Fruit fly (Drosophila melanogaster): ENCODE data around the gene CG2519.

The CG2519 gene

dm6 chr3R:5592009-5592572 is 44.5 kb upstream of the CG2519 start (continued):
- TF ChIP-seq MESR4 (GFP tag; optimal IDR thresholded peaks at IDR 0.05) (peak; percentile 13), B-H2 (GFP tag; optimal IDR thresholded peaks at IDR 0.05) (peak; percentile 28), ham (GFP tag; IDR thresholded peaks at IDR 0.05) (no peak), CG17612 (GFP tag; IDR thresholded peaks at IDR 0.05) (no peak), bbx (GFP tag; IDR thresholded peaks at IDR 0.05; ENCODE audit: partially characterized antibody) (0 out of 2 replicates have a peak, but pooled peaks have one; percentile 15), dan (GFP tag; IDR thresholded peaks at IDR 0.05) (no peak), phol (tag; optimal IDR thresholded peaks at IDR 0.05) (peak; percentile 28), mirr (GFP tag; optimal IDR thresholded peaks at IDR 0.05) (peak; percentile 24), ftz-f1 (GFP tag; optimal IDR thresholded peaks at IDR 0.05) (peak; percentile 63), Six4 (GFP tag; optimal IDR thresholded peaks at IDR 0.05) (no peak), gsb-n (tag; optimal IDR thresholded peaks at IDR 0.05) (no peak), cad (GFP tag; optimal IDR thresholded peaks at IDR 0.05) (peak; percentile 39), Mes4 (GFP tag; optimal IDR thresholded peaks at IDR 0.05) (no peak), pum (GFP tag; optimal IDR thresholded peaks at IDR 0.05) (no peak), CG3281 (GFP tag; optimal IDR thresholded peaks at IDR 0.05) (peak; percentile 3), amos (GFP tag; IDR thresholded peaks at IDR 0.05; ENCODE audit: partially characterized antibody) (peak; percentile 33; the same call in 1 of the 2 replicates), CG34376 (GFP tag; optimal IDR thresholded peaks at IDR 0.05) (peak; percentile 5), sr (GFP tag; IDR thresholded peaks at IDR 0.05) (peak; percentile 67; the same call in 2 of the 3 replicates), Tbp (GFP tag; optimal IDR thresholded peaks at IDR 0.05) (no peak), fu2 (GFP tag; optimal IDR thresholded peaks at IDR 0.05) (no peak), CG3726 (GFP tag; IDR thresholded peaks at IDR 0.05) (no peak), CG15011 (GFP tag; optimal IDR thresholded peaks at IDR 0.05) (no peak), CG4282 (GFP tag; optimal IDR thresholded peaks at IDR 0.05) (no peak), CG17385 (GFP tag; optimal IDR thresholded peaks at IDR 0.05) (no peak), CG10543 (GFP tag; optimal IDR thresholded peaks at IDR 0.05) (peak; percentile 13), Elba2 (GFP tag; optimal IDR thresholded peaks at IDR 0.05) (peak; percentile 71), gcm (GFP tag; optimal IDR thresholded peaks at IDR 0.05) (no peak), YL-1 (GFP tag; optimal IDR thresholded peaks at IDR 0.05) (peak; percentile 78), CG8290 (GFP tag; optimal IDR thresholded peaks at IDR 0.05) (no peak), CG8290 (tag; optimal IDR thresholded peaks at IDR 0.05) (peak in 1 of 2 experiments; percentile 19), insv (GFP tag; optimal IDR thresholded peaks at IDR 0.05) (peak; percentile 43 to 88), Nf-YC (tag; optimal IDR thresholded peaks at IDR 0.05) (peak; percentile 63), CG4617 (GFP tag; optimal IDR thresholded peaks at IDR 0.05; ENCODE audit: borderline replicate concordance) (peak; percentile 47), CG8478 (optimal IDR thresholded peaks at IDR 0.05) (peak; percentile 17)

- TF ChIP-seq crp (GFP tag; optimal IDR thresholded peaks at IDR 0.05) (peak in 1 of 2 experiments; percentile 87), CG15514 (GFP tag; optimal IDR thresholded peaks at IDR 0.05) (peak; percentile 73), CG5245 (GFP tag; optimal IDR thresholded peaks at IDR 0.05) (no peak), Meics (GFP tag; optimal IDR thresholded peaks at IDR 0.05) (peak; percentile 2), vnd (GFP tag; IDR thresholded peaks at IDR 0.05; ENCODE audit: partially characterized antibody) (0 out of 3 replicates have a peak, but pooled peaks have one; percentile 45), Mes4 (GFP tag; optimal IDR thresholded peaks at IDR 0.05) (peak; percentile 31), sna (GFP tag; IDR thresholded peaks at IDR 0.05; ENCODE audit: partially characterized antibody) (peak; percentile 37; the same call in 1 of the 2 replicates), jumu (GFP tag; optimal IDR thresholded peaks at IDR 0.05) (peak; percentile 6), bsh (GFP tag; optimal IDR thresholded peaks at IDR 0.05) (peak in 1 of 2 experiments; percentile 30), ci (GFP tag; IDR thresholded peaks at IDR 0.05) (peak; percentile 23; the same call in 1 of the 3 replicates), CG9797 (GFP tag; optimal IDR thresholded peaks at IDR 0.05) (peak; percentile 86), Fer3 (tag; optimal IDR thresholded peaks at IDR 0.05) (peak; percentile 19), CG18476 (GFP tag; optimal IDR thresholded peaks at IDR 0.05) (peak; percentile 58), Bteb2 (GFP tag; optimal IDR thresholded peaks at IDR 0.05) (no peak), CG12744 (GFP tag; optimal IDR thresholded peaks at IDR 0.05) (peak; percentile 19), bbx (GFP tag; IDR thresholded peaks at IDR 0.05; ENCODE audit: partially characterized antibody) (peak; percentile 54), Doc3 (GFP tag; IDR thresholded peaks at IDR 0.05; ENCODE audit: partially characterized antibody) (peak; percentile 46; the same call in 2 of the 3 replicates), Hr78 (GFP tag; optimal IDR thresholded peaks at IDR 0.05) (peak in 1 of 2 experiments; percentile 54)
Observed at dm6 chr3R:5591398-5591853, 43.9 kb upstream of the CG2519 start, which contains the start of the genes noi and Vha26. TSS of gene noi (minus strand) at chr3R:5591459. TSS of gene Vha26 (plus strand) at chr3R:5591763.

Data from whole organism, embryonic.